Fruit fly (Drosophila melanogaster) whole organism, pupa: ENCODE measurements around the gene CG13766.
A peak's percentile ranks its signal among the peaks of the same experiment; 100 is the strongest.

Experiments
- CG10348 ChIP-seq: fragments of 200-800 bp; sonication (Bioruptor generic); IDR thresholded peaks from 2 replicates; pipeline ENCODE4 v1.3.6; 2022; ENCODE audit warnings: missing biosample characterization, missing genetic modification characterization
- CG12605 ChIP-seq: fragments of 200-800 bp; sonication (Bioruptor generic); IDR thresholded peaks from 2 replicates; pipeline ENCODE4 v1.3.6; 2022; ENCODE audit warnings: missing biosample characterization, missing genetic modification characterization
- CG13204 ChIP-seq: fragments of 200-800 bp; sonication (Bioruptor generic); optimal IDR thresholded peaks from 2 replicates; lab custom pipeline; 2018; ENCODE audit warnings: missing biosample characterization, mild to moderate bottlenecking, missing genetic modification characterization, moderate library complexity
- CG14655 ChIP-seq: fragments of 200-800 bp; sonication (Bioruptor generic); optimal IDR thresholded peaks from 3 replicates; lab custom pipeline; 2017; ENCODE audit warnings: mild to moderate bottlenecking, missing biosample characterization, missing genetic modification reagents, missing genetic modification characterization
- CG15710 ChIP-seq: fragments of 200-800 bp; sonication (Bioruptor generic); optimal IDR thresholded peaks from 2 replicates; lab custom pipeline; 2018; ENCODE audit warnings: missing biosample characterization, mild to moderate bottlenecking, missing genetic modification characterization, moderate library complexity
- CG17806 ChIP-seq: fragments of 200-800 bp; sonication (Bioruptor generic); optimal IDR thresholded peaks from 2 replicates; lab custom pipeline; 2018; ENCODE audit warnings: missing biosample characterization, mild to moderate bottlenecking, missing genetic modification characterization, moderate library complexity
- CG32121 ChIP-seq: fragments of 200-800 bp; sonication (Bioruptor generic); IDR thresholded peaks from 2 replicates; pipeline ENCODE4 v1.3.6; 2022; ENCODE audit warnings: missing biosample characterization, missing genetic modification characterization
- CG34367 ChIP-seq: fragments of 200-800 bp; sonication (Bioruptor generic); optimal IDR thresholded peaks from 2 replicates; lab custom pipeline; 2018; ENCODE audit warnings: missing biosample characterization, mild to moderate bottlenecking, missing genetic modification characterization
- CG4496 ChIP-seq: fragments of 200-800 bp; sonication (Bioruptor generic); IDR thresholded peaks from 3 replicates; pipeline ENCODE4 v1.3.6; 2022; ENCODE audit warnings: missing biosample characterization, missing genetic modification characterization
- CG8159 ChIP-seq: fragments of 200-800 bp; sonication (Bioruptor generic); optimal IDR thresholded peaks from 3 replicates; lab custom pipeline; 2018; ENCODE audit warnings: missing biosample characterization, mild to moderate bottlenecking, missing genetic modification characterization, moderate library complexity
- CG8301 ChIP-seq: fragments of 200-800 bp; sonication (Bioruptor generic); optimal IDR thresholded peaks from 2 replicates; lab custom pipeline; 2018; ENCODE audit warnings: missing biosample characterization, mild to moderate bottlenecking, missing genetic modification characterization
- CG9948 ChIP-seq: fragments of 200-800 bp; sonication (Bioruptor generic); optimal IDR thresholded peaks from 2 replicates; lab custom pipeline; 2018; ENCODE audit warnings: missing biosample characterization, mild to moderate bottlenecking, missing genetic modification characterization, moderate library complexity
- D1 ChIP-seq: fragments of 200-800 bp; sonication (Bioruptor generic); optimal IDR thresholded peaks from 2 replicates; lab custom pipeline; 2018; ENCODE audit warnings: missing biosample characterization, mild to moderate bottlenecking, missing genetic modification characterization, moderate library complexity
- EcR ChIP-seq: fragments of 200-800 bp; sonication (Bioruptor generic); optimal IDR thresholded peaks from 3 replicates; lab custom pipeline; 2019; ENCODE audit warnings: missing biosample characterization, missing genetic modification characterization, mild to moderate bottlenecking, moderate library complexity, missing genetic modification reagents
- Ets98B ChIP-seq: fragments of 200-800 bp; sonication (Bioruptor generic); IDR thresholded peaks from 2 replicates; pipeline ENCODE4 v1.3.6; 2022; ENCODE audit warnings: missing biosample characterization, missing genetic modification characterization
- Pif1A ChIP-seq: fragments of 200-800 bp; sonication (Bioruptor generic); optimal IDR thresholded peaks from 3 replicates; lab custom pipeline; 2016; ENCODE audit warnings: missing biosample characterization, missing genetic modification characterization
- Pif1B ChIP-seq: fragments of 200-800 bp; sonication (Bioruptor generic); optimal IDR thresholded peaks from 3 replicates; lab custom pipeline; 2016; ENCODE audit warnings: missing biosample characterization, missing genetic modification characterization
- Snoo ChIP-seq: fragments of 200-800 bp; sonication (Bioruptor generic); optimal IDR thresholded peaks from 3 replicates; lab custom pipeline; 2017; ENCODE audit warnings: missing biosample characterization, mild to moderate bottlenecking, missing genetic modification characterization, inconsistent platforms
- fd96Ca ChIP-seq: fragments of 200-800 bp; sonication (Bioruptor generic); IDR thresholded peaks from 3 replicates; pipeline ENCODE4 v1.3.6; 2022; ENCODE audit warnings: missing biosample characterization, missing genetic modification characterization
- gl ChIP-seq: fragments of 200-800 bp; sonication (Bioruptor generic); optimal IDR thresholded peaks from 2 replicates; lab custom pipeline; 2018; ENCODE audit warnings: missing biosample characterization, mild to moderate bottlenecking, missing genetic modification characterization
- rn ChIP-seq: fragments of 200-800 bp; sonication (Bioruptor generic); IDR thresholded peaks from 2 replicates; pipeline ENCODE4 v1.3.6; 2022; ENCODE audit warnings: missing biosample characterization, missing genetic modification characterization

The CG13766 gene

dm6 chr2L:6610683-6611373 is 44.8 kb upstream of the CG13766 start, which contains the start of gene CG11050:
TSS of gene CG11050 (plus strand) at chr2L:6611011.
- TF ChIP-seq Snoo (tag; lab: Kevin White, UChicago) = peak; percentile 58
- TF ChIP-seq CG12605 (GFP tag; lab: Robert Waterston, UW) = peak; percentile 76
- peak; percentile 77 for TF ChIP-seq CG32121 (GFP tag; lab: Robert Waterston, UW)
- peak; percentile 50 for TF ChIP-seq CG8159 (tag; lab: Kevin White, UChicago)
- peak; percentile 35 for TF ChIP-seq Pif1B
- TF ChIP-seq gl (tag; lab: Kevin White, UChicago) = no peak
- TF ChIP-seq CG9948 (tag; lab: Kevin White, UChicago) = peak; percentile 22
- TF ChIP-seq CG10348 = no peak
- TF ChIP-seq Pif1A (GFP tag; lab: Kevin White, UChicago) = peak; percentile 7
- TF ChIP-seq D1 (tag; lab: Kevin White, UChicago) = peak; percentile 30
- no peak for TF ChIP-seq CG13204 (GFP tag; lab: Kevin White, UChicago)
- TF ChIP-seq Ets98B (GFP tag; lab: Robert Waterston, UW) = peak; percentile 77
- TF ChIP-seq CG14655 (GFP tag; lab: Kevin White, UChicago) = peak; percentile 66
- TF ChIP-seq rn (GFP tag; lab: Robert Waterston, UW) = peak; percentile 37
- TF ChIP-seq CG8301 = peak; percentile 68
- TF ChIP-seq EcR (GFP tag; lab: Kevin White, UChicago) = no peak
- peak; percentile 89 for TF ChIP-seq CG4496 (GFP tag; lab: Robert Waterston, UW)
- peak; percentile 54 for TF ChIP-seq CG34367
- peak; percentile 61; the same call in 2 of the 3 replicates for TF ChIP-seq fd96Ca (GFP tag; lab: Robert Waterston, UW)
- peak; percentile 58 for TF ChIP-seq CG17806 (tag; lab: Kevin White, UChicago)
- TF ChIP-seq CG15710 = peak; percentile 19

DNA sequence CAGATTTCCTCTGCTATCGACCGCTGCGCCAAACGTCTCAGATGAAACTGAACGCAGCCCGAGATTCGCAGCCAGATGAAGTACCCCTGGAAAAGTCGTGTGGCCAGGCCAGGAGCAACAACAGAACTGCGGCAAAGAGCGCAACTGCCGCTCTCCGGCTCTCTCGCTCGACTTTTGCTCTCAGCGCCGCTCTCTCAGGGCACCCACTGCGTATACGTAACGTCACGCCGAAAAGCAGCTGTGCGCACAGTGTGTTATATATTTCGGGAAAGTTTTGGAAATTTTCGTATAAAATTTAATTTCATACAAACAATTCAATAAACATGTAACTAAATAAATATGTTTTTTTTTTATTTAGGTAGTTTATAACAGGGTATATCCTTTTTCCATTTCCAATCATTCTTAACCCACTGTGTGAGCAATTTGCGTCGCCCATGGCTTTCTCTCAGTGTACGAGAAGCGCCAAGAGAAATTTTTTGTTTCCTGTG is 35.1 kb upstream of the CG13766 start, which contains the start of gene Dpp10:
Gene Dpp10, minus strand, starts transcription at position 51 of the 488 bp plus-strand sequence.
- TF ChIP-seq Ets98B (GFP tag; lab: Robert Waterston, UW) = peak; percentile 89
- no peak for TF ChIP-seq CG13204 (GFP tag; lab: Kevin White, UChicago)
- TF ChIP-seq CG10348 = peak; percentile 72
- 0 out of 2 replicates have a peak, but pooled peaks have one; percentile 17 for TF ChIP-seq rn (GFP tag; lab: Robert Waterston, UW)
- peak; percentile 88 for TF ChIP-seq CG32121 (GFP tag; lab: Robert Waterston, UW)
- peak; percentile 86 for TF ChIP-seq fd96Ca (GFP tag; lab: Robert Waterston, UW)
- peak; percentile 56 for TF ChIP-seq CG34367
- peak; percentile 90 for TF ChIP-seq CG4496 (GFP tag; lab: Robert Waterston, UW)
- TF ChIP-seq Pif1A (GFP tag; lab: Kevin White, UChicago) = peak; percentile 78
- no peak for TF ChIP-seq CG17806 (tag; lab: Kevin White, UChicago)
- TF ChIP-seq CG8301 = peak; percentile 66
- TF ChIP-seq CG15710 = peak; percentile 72
- TF ChIP-seq CG8159 (tag; lab: Kevin White, UChicago) = peak; percentile 78
- TF ChIP-seq Pif1B = peak; percentile 55
- no peak for TF ChIP-seq gl (tag; lab: Kevin White, UChicago)
- TF ChIP-seq CG9948 (tag; lab: Kevin White, UChicago) = no peak
- TF ChIP-seq Snoo (tag; lab: Kevin White, UChicago) = peak; percentile 58
- TF ChIP-seq D1 (tag; lab: Kevin White, UChicago) = peak; percentile 2
- peak; percentile 73 for TF ChIP-seq CG14655 (GFP tag; lab: Kevin White, UChicago)
- peak; percentile 79 for TF ChIP-seq CG12605 (GFP tag; lab: Robert Waterston, UW)
- TF ChIP-seq EcR (GFP tag; lab: Kevin White, UChicago) = no peak

DNA sequence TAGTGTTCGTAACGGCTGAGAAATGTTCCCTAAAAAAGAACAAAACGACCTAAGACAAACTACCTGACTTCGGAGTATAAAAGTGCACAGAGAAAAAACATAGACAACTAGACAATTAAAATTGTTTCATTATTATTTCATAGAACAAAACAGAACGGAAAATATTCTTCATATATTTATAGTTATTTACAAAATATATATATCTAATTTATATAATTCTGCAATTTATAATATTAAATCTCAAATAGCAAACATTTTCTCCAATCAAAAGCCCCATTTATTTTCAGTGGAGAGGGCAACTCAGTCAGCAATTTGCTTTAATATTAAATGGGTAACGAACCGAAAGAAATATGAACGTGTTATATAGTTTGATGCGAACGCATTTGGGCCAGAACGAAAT is 29.0 kb upstream of the CG13766 start:
- TF ChIP-seq CG8159 (tag; lab: Kevin White, UChicago) = no peak
- no peak for TF ChIP-seq CG32121 (GFP tag; lab: Robert Waterston, UW)
- no peak for TF ChIP-seq Pif1B
- TF ChIP-seq CG17806 (tag; lab: Kevin White, UChicago) = no peak
- no peak for TF ChIP-seq CG15710
- TF ChIP-seq CG10348 = no peak
- no peak for TF ChIP-seq Snoo (tag; lab: Kevin White, UChicago)

DNA sequence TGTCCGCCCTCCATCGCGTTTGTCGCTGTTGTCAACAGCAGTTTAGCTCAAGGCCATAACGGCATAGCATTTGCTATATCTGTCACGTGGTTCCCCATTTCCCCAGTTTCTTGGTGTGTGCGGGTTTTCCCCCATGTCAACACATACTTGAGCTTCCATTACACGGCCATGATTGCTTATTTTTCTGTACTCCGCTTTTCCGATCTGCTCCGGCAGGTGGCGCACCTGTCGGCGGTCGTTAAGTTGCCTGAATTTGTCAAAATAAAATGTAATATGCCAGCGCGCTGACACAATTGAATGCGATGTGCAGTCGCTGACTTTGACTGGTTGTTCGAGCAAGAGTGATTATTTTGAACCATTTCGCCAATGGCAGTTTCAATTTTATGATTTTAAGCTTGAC is 18.4 kb upstream of the CG13766 start:
- TF ChIP-seq D1 (tag; lab: Kevin White, UChicago) (no peak), CG32121 (GFP tag; lab: Robert Waterston, UW) (no peak), Pif1A (GFP tag; lab: Kevin White, UChicago) (no peak), Snoo (tag; lab: Kevin White, UChicago) (no peak), CG10348 (no peak)

DNA sequence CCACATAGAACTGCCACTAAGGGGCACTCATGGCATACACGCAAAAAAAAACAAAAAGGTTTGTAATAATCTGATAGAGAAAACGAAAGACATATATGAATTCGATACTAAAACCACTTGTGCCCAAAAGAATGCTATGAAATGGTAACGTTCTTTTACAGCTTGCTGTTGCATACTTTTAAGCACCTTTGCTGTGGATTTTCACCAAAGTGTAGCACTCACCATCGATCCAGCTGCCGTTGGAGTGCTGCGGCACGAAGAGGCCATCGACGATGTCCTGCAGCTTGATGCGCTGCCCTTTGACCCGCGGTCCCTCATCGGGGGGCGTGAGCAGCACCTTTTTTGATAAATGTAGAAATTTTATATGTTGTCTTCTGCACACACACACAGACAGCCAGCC is 13.1 kb upstream of the CG13766 start:
- TF ChIP-seq rn (GFP tag; lab: Robert Waterston, UW) (no peak), Pif1A (GFP tag; lab: Kevin White, UChicago) (no peak), CG17806 (tag; lab: Kevin White, UChicago) (no peak), gl (tag; lab: Kevin White, UChicago) (no peak), CG12605 (GFP tag; lab: Robert Waterston, UW) (no peak), CG4496 (GFP tag; lab: Robert Waterston, UW) (no peak), CG13204 (GFP tag; lab: Kevin White, UChicago) (no peak), CG9948 (tag; lab: Kevin White, UChicago) (no peak), CG32121 (GFP tag; lab: Robert Waterston, UW) (no peak), CG34367 (no peak), EcR (GFP tag; lab: Kevin White, UChicago) (no peak), Snoo (tag; lab: Kevin White, UChicago) (no peak), Pif1B (no peak), CG10348 (no peak), D1 (tag; lab: Kevin White, UChicago) (no peak)
